Worm (Caenorhabditis elegans): Measurements from ENCODE around the gene sfxn-1.5.

The sfxn-1.5 gene

ce11 chrX:11628580-11628979, 32.9 kb downstream of the sfxn-1.5 start, which contains the start of gene spp-30:
Gene spp-30, minus strand, starts transcription at chrX:11628680.
- TF ChIP-seq sea-1 (GFP tag; conservative IDR thresholded peaks at IDR 0.05) (no peak), hmbx-1 (tag; optimal IDR thresholded peaks at IDR 0.05) (no peak), scrt-1 (GFP tag; IDR thresholded peaks at IDR 0.05) (no peak)

ce11 chrX:11627013-11627412, 34.4 kb downstream of the sfxn-1.5 start, which contains the start of gene twk-44:
Gene twk-44, minus strand, starts transcription at chrX:11627113.
- TF ChIP-seq scrt-1 (GFP tag; IDR thresholded peaks at IDR 0.05), result no peak
- TF ChIP-seq F13C5.2 (tag; optimal IDR thresholded peaks at IDR 0.05), result no peak
- TF ChIP-seq tra-4 (tag; optimal IDR thresholded peaks at IDR 0.05), result no peak
- no peak for TF ChIP-seq flt-1 (GFP tag; IDR thresholded peaks at IDR 0.05)
- TF ChIP-seq tbx-37 (GFP tag; conservative IDR thresholded peaks at IDR 0.05), result no peak
- TF ChIP-seq hmg-4 (GFP tag; optimal IDR thresholded peaks at IDR 0.05), result no peak

- TF ChIP-seq ceh-13 (GFP tag; optimal IDR thresholded peaks at IDR 0.05) (no peak), pes-1 (GFP tag; IDR thresholded peaks at IDR 0.05) (no peak), flt-1 (GFP tag; IDR thresholded peaks at IDR 0.05) (no peak), scrt-1 (GFP tag; IDR thresholded peaks at IDR 0.05) (no peak), B0310.2 (tag; optimal IDR thresholded peaks at IDR 0.05) (no peak), tbx-11 (GFP tag; IDR thresholded peaks at IDR 0.05) (no peak), tra-4 (tag; optimal IDR thresholded peaks at IDR 0.05) (no peak), ets-7 (tag; optimal IDR thresholded peaks at IDR 0.05) (no peak), F13C5.2 (tag; optimal IDR thresholded peaks at IDR 0.05) (no peak), hnd-1 (tag; optimal IDR thresholded peaks at IDR 0.05) (no peak), sea-1 (GFP tag; conservative IDR thresholded peaks at IDR 0.05) (no peak), tbx-37 (GFP tag; conservative IDR thresholded peaks at IDR 0.05) (no peak), ceh-36 (tag; optimal IDR thresholded peaks at IDR 0.05) (no peak)
Measured at ce11 chrX:11624621-11625020, 36.8 kb downstream of the sfxn-1.5 start.

- no peak for TF ChIP-seq tbx-37 (GFP tag; conservative IDR thresholded peaks at IDR 0.05)
- TF ChIP-seq sea-1 (GFP tag; conservative IDR thresholded peaks at IDR 0.05), result no peak
- no peak for TF ChIP-seq ceh-13 (GFP tag; optimal IDR thresholded peaks at IDR 0.05)
Measured at ce11 chrX:11623442-11623841, 38.0 kb downstream of the sfxn-1.5 start.

ce11 chrX:11621997-11622396, 39.5 kb downstream of the sfxn-1.5 start, which contains the start of gene sto-3:
Gene sto-3, minus strand, starts transcription at chrX:11622097.
- no peak for TF ChIP-seq hmbx-1 (tag; optimal IDR thresholded peaks at IDR 0.05)
- TF ChIP-seq aly-1 (tag; optimal IDR thresholded peaks at IDR 0.05), result no peak
- no peak for TF ChIP-seq F13C5.2 (tag; optimal IDR thresholded peaks at IDR 0.05)
- no peak for TF ChIP-seq ama-1 (optimal IDR thresholded peaks at IDR 0.05)
- TF ChIP-seq flt-1 (GFP tag; IDR thresholded peaks at IDR 0.05), result no peak
- no peak for TF ChIP-seq ceh-13 (GFP tag; optimal IDR thresholded peaks at IDR 0.05)
- TF ChIP-seq ets-7 (tag; optimal IDR thresholded peaks at IDR 0.05), result no peak
- no peak for TF ChIP-seq scrt-1 (GFP tag; IDR thresholded peaks at IDR 0.05)
- no peak for TF ChIP-seq sea-1 (GFP tag; conservative IDR thresholded peaks at IDR 0.05)
- no peak for TF ChIP-seq tra-4 (tag; optimal IDR thresholded peaks at IDR 0.05)
- no peak for TF ChIP-seq hmg-4 (GFP tag; optimal IDR thresholded peaks at IDR 0.05)
- TF ChIP-seq B0310.2 (tag; optimal IDR thresholded peaks at IDR 0.05), result no peak

ce11 chrX:11617387-11617786, 44.1 kb downstream of the sfxn-1.5 start, which contains the start of gene F52D10.4:
Gene F52D10.4, plus strand, starts transcription at chrX:11617470.
- TF ChIP-seq flt-1 (GFP tag; IDR thresholded peaks at IDR 0.05) (no peak), hmg-4 (GFP tag; optimal IDR thresholded peaks at IDR 0.05) (no peak), ceh-13 (GFP tag; optimal IDR thresholded peaks at IDR 0.05) (no peak), ceh-36 (tag; optimal IDR thresholded peaks at IDR 0.05) (no peak), hmbx-1 (tag; optimal IDR thresholded peaks at IDR 0.05) (no peak), scrt-1 (GFP tag; IDR thresholded peaks at IDR 0.05) (no peak), hnd-1 (tag; optimal IDR thresholded peaks at IDR 0.05) (no peak), F13C5.2 (tag; optimal IDR thresholded peaks at IDR 0.05) (no peak), ama-1 (optimal IDR thresholded peaks at IDR 0.05) (no peak), tra-4 (tag; optimal IDR thresholded peaks at IDR 0.05) (no peak), sea-1 (GFP tag; conservative IDR thresholded peaks at IDR 0.05) (no peak), aly-1 (tag; optimal IDR thresholded peaks at IDR 0.05) (no peak), pes-1 (GFP tag; IDR thresholded peaks at IDR 0.05) (no peak), ets-7 (tag; optimal IDR thresholded peaks at IDR 0.05) (no peak), tbx-37 (GFP tag; conservative IDR thresholded peaks at IDR 0.05) (no peak), B0310.2 (tag; optimal IDR thresholded peaks at IDR 0.05) (no peak)

Measured in whole organism, early embryonic.